Worm (Caenorhabditis elegans) whole organism, young adult: ENCODE measurements around the gene hum-5.

Experiments used
- B0261.1 ChIP-seq: sonication (generic microtip); optimal IDR thresholded peaks from 2 replicates; lab custom pipeline; 2016; ENCODE audit warnings: mild to moderate bottlenecking, missing genetic modification characterization, moderate library complexity, missing compliant biosample characterization
- B0336.3 ChIP-seq: fragments of 200-800 bp; sonication (Bioruptor generic); IDR thresholded peaks from 2 replicates; pipeline ENCODE4 v1.3.6; 2022; ENCODE audit warnings: missing genetic modification characterization, missing compliant biosample characterization
- C06A6.2 ChIP-seq: fragments of 200-800 bp; sonication (Bioruptor generic); conservative IDR thresholded peaks from 2 replicates; pipeline ENCODE4 v1.3.6; 2022; ENCODE audit warnings: missing genetic modification characterization, missing compliant biosample characterization
- F37B4.10 ChIP-seq: fragments of 200-800 bp; sonication (Bioruptor generic); IDR thresholded peaks from 2 replicates; pipeline ENCODE4 v1.3.6; 2022; ENCODE audit warnings: missing genetic modification characterization, missing compliant biosample characterization
- F55B11.4 ChIP-seq: sonication (generic microtip); optimal IDR thresholded peaks from 2 replicates; lab custom pipeline; 2016; ENCODE audit warnings: missing compliant biosample characterization, missing genetic modification characterization, borderline replicate concordance; ENCODE audit not compliant: insufficient read depth
- K11D2.4 ChIP-seq: fragments of 200-800 bp; sonication (Bioruptor generic); IDR thresholded peaks from 2 replicates; pipeline ENCODE4 v1.3.6; 2022; ENCODE audit warnings: missing genetic modification reagents, missing genetic modification characterization, missing compliant biosample characterization
- K12H6.12 ChIP-seq: fragments of 200-800 bp; sonication (Bioruptor generic); optimal IDR thresholded peaks from 2 replicates; lab custom pipeline; 2018; ENCODE audit warnings: mild to moderate bottlenecking, missing genetic modification characterization, missing compliant biosample characterization
- Y53F4B.3 ChIP-seq: fragments of 200-800 bp; sonication (Bioruptor generic); IDR thresholded peaks from 2 replicates; pipeline ENCODE4 v1.3.6; 2022; ENCODE audit warnings: missing genetic modification reagents, missing genetic modification characterization, missing compliant biosample characterization
- Y56A3A.18 ChIP-seq: fragments of 200-800 bp; sonication (Bioruptor generic); IDR thresholded peaks from 2 replicates; pipeline ENCODE4 v1.3.6; 2022; ENCODE audit warnings: missing genetic modification reagents, missing genetic modification characterization, missing compliant biosample characterization
- Y67H2A.10 ChIP-seq: fragments of 200-800 bp; sonication (Bioruptor generic); conservative IDR thresholded peaks from 2 replicates; pipeline ENCODE4 v1.3.6; 2022; ENCODE audit warnings: missing genetic modification reagents, missing genetic modification characterization, missing compliant biosample characterization
- Y95B8A.8 ChIP-seq: fragments of 200-800 bp; sonication (Bioruptor generic); IDR thresholded peaks from 2 replicates; pipeline ENCODE4 v1.3.6; 2022; ENCODE audit warnings: missing genetic modification reagents, missing genetic modification characterization, missing compliant biosample characterization
- ZK185.1 ChIP-seq: sonication (generic microtip); optimal IDR thresholded peaks from 2 replicates; lab custom pipeline; 2016; ENCODE audit warnings: mild to moderate bottlenecking, missing genetic modification characterization, missing compliant biosample characterization; ENCODE audit not compliant: poor library complexity, severe bottlenecking
- aptf-2 ChIP-seq: fragments of 200-800 bp; sonication (Bioruptor generic); conservative IDR thresholded peaks from 2 replicates; pipeline ENCODE4 v1.3.6; 2022; ENCODE audit warnings: missing genetic modification reagents, missing genetic modification characterization, missing compliant biosample characterization
- aptf-3 ChIP-seq: fragments of 200-800 bp; sonication (Bioruptor generic); IDR thresholded peaks from 2 replicates; pipeline ENCODE4 v1.3.6; 2022; ENCODE audit warnings: missing genetic modification characterization, missing compliant biosample characterization
- atf-7 ChIP-seq: sonication (generic microtip); optimal IDR thresholded peaks from 2 replicates; lab custom pipeline; 2017; ENCODE audit warnings: mild to moderate bottlenecking, missing genetic modification characterization, missing compliant biosample characterization
- athp-1 ChIP-seq: sonication (generic microtip); optimal IDR thresholded peaks from 2 replicates; lab custom pipeline; 2017; ENCODE audit warnings: mild to moderate bottlenecking, missing genetic modification characterization, missing compliant biosample characterization
- attf-3 ChIP-seq: fragments of 200-800 bp; sonication (Bioruptor generic); conservative IDR thresholded peaks from 2 replicates; pipeline ENCODE4 v1.3.6; 2022; ENCODE audit warnings: missing genetic modification reagents, missing genetic modification characterization, missing compliant biosample characterization
- attf-5 ChIP-seq: fragments of 200-800 bp; sonication (Bioruptor generic); optimal IDR thresholded peaks from 2 replicates; lab custom pipeline; 2018; ENCODE audit warnings: mild to moderate bottlenecking, missing genetic modification characterization, missing compliant biosample characterization
- attf-6 ChIP-seq: fragments of 200-800 bp; sonication (Bioruptor generic); IDR thresholded peaks from 2 replicates; pipeline ENCODE4 v1.3.6; 2022; ENCODE audit warnings: missing genetic modification reagents, missing genetic modification characterization, missing compliant biosample characterization
- bed-1 ChIP-seq: fragments of 200-800 bp; sonication (Bioruptor generic); IDR thresholded peaks from 2 replicates; pipeline ENCODE4 v1.3.6; 2022; ENCODE audit warnings: missing genetic modification reagents, missing genetic modification characterization, missing compliant biosample characterization
- cebp-1 ChIP-seq, 2 experiments: fragments of 200-800 bp in 1 of 2; sonication (Bioruptor generic) in 1 of 2; sonication (generic microtip) in 1 of 2; IDR thresholded peaks in 1 of 2; optimal IDR thresholded peaks in 1 of 2; 2 replicates each; pipeline versions ENCODE4 v1.3.6 to Lab custom; 2017 to 2022; ENCODE audit warnings: missing compliant biosample characterization in 2 of 2, missing genetic modification characterization in 2 of 2, mild to moderate bottlenecking in 1 of 2, missing genetic modification reagents in 1 of 2, moderate library complexity in 1 of 2
- cebp-2 ChIP-seq: fragments of 200-800 bp; sonication (Bioruptor generic); IDR thresholded peaks from 2 replicates; pipeline ENCODE4 v1.3.6; 2022; ENCODE audit warnings: missing genetic modification characterization, missing compliant biosample characterization
- ceh-27 ChIP-seq: fragments of 200-800 bp; sonication (Bioruptor generic); optimal IDR thresholded peaks from 2 replicates; lab custom pipeline; 2018; ENCODE audit warnings: mild to moderate bottlenecking, missing genetic modification characterization, moderate library complexity, missing compliant biosample characterization
- ceh-58 ChIP-seq: fragments of 200-800 bp; sonication (Bioruptor generic); IDR thresholded peaks from 2 replicates; pipeline ENCODE4 v1.3.6; 2022; ENCODE audit warnings: missing genetic modification characterization, missing compliant biosample characterization
- ceh-79 ChIP-seq: sonication (generic microtip); optimal IDR thresholded peaks from 2 replicates; lab custom pipeline; 2017; ENCODE audit warnings: mild to moderate bottlenecking, missing genetic modification characterization, missing compliant biosample characterization
- chd-7 ChIP-seq: sonication (generic microtip); optimal IDR thresholded peaks from 2 replicates; lab custom pipeline; 2016; ENCODE audit warnings: mild to moderate bottlenecking, missing genetic modification characterization, moderate library complexity, missing compliant biosample characterization
- dox-1 ChIP-seq: fragments of 200-800 bp; sonication (Bioruptor generic); IDR thresholded peaks from 2 replicates; pipeline ENCODE4 v1.3.6; 2022; ENCODE audit warnings: missing genetic modification reagents, missing genetic modification characterization, missing compliant biosample characterization
- hsf-1 ChIP-seq: fragments of 200-800 bp; sonication (Bioruptor generic); IDR thresholded peaks from 2 replicates; pipeline ENCODE4 v1.3.6; 2022; ENCODE audit warnings: missing genetic modification reagents, missing genetic modification characterization, missing compliant biosample characterization
- let-607 ChIP-seq, 2 experiments: fragments of 200-800 bp in 1 of 2; sonication (Bioruptor generic) in 1 of 2; sonication (generic microtip) in 1 of 2; optimal IDR thresholded peaks; 2 replicates each; lab custom pipeline; 2016 to 2018; ENCODE audit warnings: mild to moderate bottlenecking in 2 of 2, missing compliant biosample characterization in 2 of 2, missing genetic modification characterization in 2 of 2, moderate library complexity in 2 of 2, missing genotype in 1 of 2
- lin-26 ChIP-seq: fragments of 200-800 bp; sonication (Bioruptor generic); IDR thresholded peaks from 2 replicates; pipeline ENCODE4 v1.3.6; 2022; ENCODE audit warnings: missing genetic modification reagents, missing genetic modification characterization, missing compliant biosample characterization
- lin-40 ChIP-seq: sonication (generic microtip); optimal IDR thresholded peaks from 2 replicates; lab custom pipeline; 2016; ENCODE audit warnings: missing genetic modification characterization, mild to moderate bottlenecking, missing compliant biosample characterization, missing genotype, missing genetic modification reagents
- lir-1 ChIP-seq: fragments of 200-800 bp; sonication (Bioruptor generic); conservative IDR thresholded peaks from 2 replicates; pipeline ENCODE4 v1.3.6; 2022; ENCODE audit warnings: missing genetic modification reagents, missing genetic modification characterization, missing compliant biosample characterization
- mel-28 ChIP-seq: sonication (generic microtip); optimal IDR thresholded peaks from 2 replicates; lab custom pipeline; 2016; ENCODE audit warnings: borderline replicate concordance, mild to moderate bottlenecking, missing genetic modification characterization, missing compliant biosample characterization
- nfya-2 ChIP-seq: fragments of 200-800 bp; sonication (Bioruptor generic); IDR thresholded peaks from 2 replicates; pipeline ENCODE4 v1.3.6; 2022; ENCODE audit warnings: missing genetic modification reagents, missing genetic modification characterization, missing compliant biosample characterization
- nhr-120 ChIP-seq: fragments of 200-800 bp; sonication (Bioruptor generic); IDR thresholded peaks from 2 replicates; pipeline ENCODE4 v1.3.6; 2022; ENCODE audit warnings: missing genetic modification characterization, missing compliant biosample characterization
- nhr-179 ChIP-seq: sonication (generic microtip); optimal IDR thresholded peaks from 2 replicates; lab custom pipeline; 2016; ENCODE audit warnings: mild to moderate bottlenecking, missing genetic modification characterization, missing compliant biosample characterization
- nhr-27 ChIP-seq: fragments of 200-800 bp; sonication (Bioruptor generic); optimal IDR thresholded peaks from 2 replicates; lab custom pipeline; 2018; ENCODE audit warnings: mild to moderate bottlenecking, missing genetic modification characterization, moderate library complexity, missing compliant biosample characterization
- pha-4 ChIP-seq: fragments of 150-350 bp; sonication (generic microtip); optimal IDR thresholded peaks from 2 replicates; lab custom pipeline; 2014; ENCODE audit warnings: missing biosample characterization, missing genetic modification reagents, missing genetic modification characterization
- rcor-1 ChIP-seq: fragments of 200-800 bp; sonication (Bioruptor generic); IDR thresholded peaks from 2 replicates; pipeline ENCODE4 v1.3.6; 2022; ENCODE audit warnings: missing genetic modification reagents, missing genetic modification characterization, missing compliant biosample characterization
- repo-1 ChIP-seq: sonication (generic microtip); optimal IDR thresholded peaks from 2 replicates; lab custom pipeline; 2017; ENCODE audit warnings: mild to moderate bottlenecking, missing genetic modification characterization, missing compliant biosample characterization
- somi-1 ChIP-seq: fragments of 200-800 bp; sonication (Bioruptor generic); optimal IDR thresholded peaks from 2 replicates; lab custom pipeline; 2018; ENCODE audit warnings: mild to moderate bottlenecking, missing genetic modification characterization, missing compliant biosample characterization
- zfh-2 ChIP-seq: fragments of 200-800 bp; sonication (Bioruptor generic); conservative IDR thresholded peaks from 2 replicates; pipeline ENCODE4 v1.3.6; 2022; ENCODE audit warnings: missing genetic modification reagents, missing genetic modification characterization, missing compliant biosample characterization
- zim-3 ChIP-seq: sonication (generic microtip); optimal IDR thresholded peaks from 2 replicates; lab custom pipeline; 2017; ENCODE audit warnings: mild to moderate bottlenecking, missing genetic modification characterization, moderate library complexity, missing compliant biosample characterization
- ztf-18 ChIP-seq: sonication (generic microtip); optimal IDR thresholded peaks from 2 replicates; lab custom pipeline; 2016; ENCODE audit warnings: missing genotype, mild to moderate bottlenecking, missing genetic modification characterization, missing compliant biosample characterization

The hum-5 gene

DNA sequence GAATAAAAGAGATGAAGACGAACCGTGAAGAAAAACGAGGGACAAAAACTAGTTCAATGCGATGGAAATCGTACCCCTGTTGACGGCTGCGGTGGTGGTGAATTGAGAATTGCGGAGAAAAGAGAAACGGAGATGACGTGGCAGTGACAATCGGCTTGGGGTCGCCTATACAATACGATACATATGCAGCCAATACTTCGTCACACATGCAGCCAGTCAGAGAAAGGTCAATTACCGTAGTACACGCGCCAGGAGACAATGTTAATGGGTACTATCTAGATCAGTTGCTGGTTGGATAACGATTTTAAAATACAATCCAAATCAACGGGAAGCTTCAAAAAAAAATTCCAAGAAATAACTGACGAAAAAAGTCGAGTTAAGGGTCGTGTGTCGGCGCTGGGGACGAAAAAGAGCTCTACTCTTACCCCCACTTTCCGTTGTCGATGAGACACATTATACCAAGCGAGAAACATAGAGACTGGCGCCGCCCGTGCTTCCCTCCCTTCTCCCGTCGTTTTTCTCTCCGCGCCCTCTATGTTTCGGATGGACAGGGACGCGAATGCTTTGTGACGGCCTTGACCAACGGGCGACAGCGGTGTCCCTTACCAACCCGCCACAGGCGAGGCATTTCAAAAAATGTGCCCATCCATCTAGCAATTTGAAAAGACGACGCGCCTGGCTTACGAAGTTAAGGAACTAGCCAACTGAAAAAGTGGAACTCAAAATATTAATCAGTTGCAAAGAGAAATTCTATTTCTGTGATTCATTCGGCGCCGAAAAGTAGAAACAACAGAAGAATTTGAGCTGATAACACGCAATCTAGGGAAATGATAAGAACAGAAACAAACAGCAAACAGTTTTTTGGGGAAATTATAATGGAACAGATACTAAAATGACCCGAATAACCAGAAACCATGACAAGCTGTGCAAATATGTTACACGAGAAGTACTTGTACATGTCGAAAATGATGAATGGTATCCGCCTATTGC lies 17.8 kb downstream of the hum-5 start (continued):
- no peak for TF ChIP-seq lin-26
- no peak for TF ChIP-seq ZK185.1 (tag; lab: Kevin White, UChicago)
- TF ChIP-seq, all 124 proteins: peak for 11

ce11 chrIII:4018095-4018498 lies 18.5 kb downstream of the hum-5 start:
- TF ChIP-seq nfya-2 (GFP tag; lab: Robert Waterston, UW) (no peak), Y53F4B.3 (GFP tag; lab: Robert Waterston, UW) (no peak), ztf-18 (tag; lab: Kevin White, UChicago) (peak; percentile 31), F37B4.10 (no peak), zim-3 (tag; lab: Kevin White, UChicago) (no peak), F55B11.4 (no peak), K12H6.12 (tag; lab: Kevin White, UChicago) (peak; percentile 83), nhr-27 (peak; percentile 67), lir-1 (no peak), nhr-179 (tag; lab: Kevin White, UChicago) (no peak), attf-6 (GFP tag; lab: Robert Waterston, UW) (no peak), ceh-27 (GFP tag; lab: Kevin White, UChicago) (peak; percentile 64), let-607 (tag; optimal IDR thresholded peaks at IDR 0.05; lab: Kevin White, UChicago) (peak; percentile 13 to 21), Y95B8A.8 (GFP tag; lab: Robert Waterston, UW) (peak; percentile 48; the same call in 1 of the 2 replicates), chd-7 (no peak), B0336.3 (GFP tag; lab: Robert Waterston, UW) (no peak), aptf-2 (GFP tag; lab: Robert Waterston, UW) (no peak), rcor-1 (0 out of 2 replicates have a peak, but pooled peaks have one; percentile 12), dox-1 (GFP tag; lab: Robert Waterston, UW) (peak; percentile 51; the same call in 1 of the 2 replicates), attf-5 (GFP tag; lab: Kevin White, UChicago) (peak; percentile 86), ceh-79 (tag; lab: Kevin White, UChicago) (no peak), B0261.1 (tag; lab: Kevin White, UChicago) (no peak), lin-40 (tag; lab: Kevin White, UChicago) (peak; percentile 11), Y67H2A.10 (GFP tag; lab: Robert Waterston, UW) (no peak), hsf-1 (GFP tag; lab: Robert Waterston, UW) (no peak), pha-4 (tag; lab: Kevin White, UChicago) (no peak), cebp-1 (GFP tag; IDR thresholded peaks at IDR 0.05; lab: Robert Waterston, UW) (peak; percentile 99), cebp-1 (tag; optimal IDR thresholded peaks at IDR 0.05; lab: Kevin White, UChicago) (peak; percentile 100), nhr-120 (no peak), repo-1 (tag; lab: Kevin White, UChicago) (peak; percentile 8), atf-7 (tag; lab: Kevin White, UChicago) (no peak), zfh-2 (GFP tag; lab: Robert Waterston, UW) (peak; percentile 97), ceh-58 (no peak), bed-1 (GFP tag; lab: Robert Waterston, UW) (no peak), C06A6.2 (GFP tag; lab: Robert Waterston, UW) (peak; percentile 40; the same call in 1 of the 2 replicates), aptf-3 (no peak), cebp-2 (GFP tag; lab: Robert Waterston, UW) (no peak), attf-3 (no peak), mel-28 (no peak), athp-1 (peak; percentile 2), Y56A3A.18 (no peak), somi-1 (GFP tag; lab: Kevin White, UChicago) (peak; percentile 43), K11D2.4 (GFP tag; lab: Robert Waterston, UW) (0 out of 2 replicates have a peak, but pooled peaks have one; percentile 42)
